Worm (Caenorhabditis elegans) whole organism, L1 larva: Measurements from ENCODE around the gene C06A12.3.

ENCODE experiments used
- C16A3.4 ChIP-seq: fragments of 150-350 bp; optimal IDR thresholded peaks from 2 replicates; lab custom pipeline; 2014; ENCODE audit warnings: missing biosample characterization, missing genetic modification characterization
- F16B12.6 ChIP-seq: fragments of 150-350 bp; optimal IDR thresholded peaks from 2 replicates; lab custom pipeline; 2014; ENCODE audit warnings: missing biosample characterization, missing genetic modification characterization
- blmp-1 ChIP-seq: fragments of 150-350 bp; optimal IDR thresholded peaks from 2 replicates; lab custom pipeline; 2014; ENCODE audit warnings: missing biosample characterization, missing genetic modification characterization
- ceh-8 ChIP-seq: fragments of 200-800 bp; sonication (Bioruptor generic); optimal IDR thresholded peaks from 2 replicates; lab custom pipeline; 2018; ENCODE audit warnings: mild to moderate bottlenecking, missing genetic modification characterization, moderate library complexity, missing compliant biosample characterization
- ceh-82 ChIP-seq, 3 experiments: fragments of 150-350 bp in 1 of 3; sonication (generic microtip) in 2 of 3; optimal IDR thresholded peaks; 2 replicates each; lab custom pipeline; 2014 to 2017; ENCODE audit warnings: missing biosample characterization in 3 of 3, missing genetic modification characterization in 3 of 3
- ces-1 ChIP-seq: fragments of 150-350 bp; optimal IDR thresholded peaks from 2 replicates; lab custom pipeline; 2014; ENCODE audit warnings: missing biosample characterization, missing genetic modification reagents, missing genetic modification characterization
- dsc-1 ChIP-seq: sonication (generic microtip); optimal IDR thresholded peaks from 2 replicates; lab custom pipeline; 2016; ENCODE audit warnings: mild to moderate bottlenecking, missing genetic modification characterization, missing compliant biosample characterization
- efl-1 ChIP-seq, 4 experiments: fragments of 150-350 bp; optimal IDR thresholded peaks in 3 of 4; peaks in 1 of 4; 1 replicate in 1 of 4; 2 replicates in 3 of 4; lab custom pipeline; 2014; ENCODE audit warnings: missing biosample characterization in 2 of 4, missing genetic modification characterization in 2 of 4, missing genetic modification reagents in 2 of 4
- egl-13 ChIP-seq: sonication (generic microtip); optimal IDR thresholded peaks from 2 replicates; lab custom pipeline; 2016; ENCODE audit warnings: missing genotype, missing genetic modification reagents, missing genetic modification characterization, missing compliant biosample characterization
- egl-27 ChIP-seq, 2 experiments: fragments of 150-350 bp in 1 of 2; sonication (generic microtip); optimal IDR thresholded peaks; 3 replicates each; lab custom pipeline; 2017 to 2018; ENCODE audit warnings: missing biosample characterization in 2 of 2, missing genetic modification characterization in 2 of 2, missing genetic modification reagents in 2 of 2
- elt-2 ChIP-seq: sonication (generic microtip); optimal IDR thresholded peaks from 2 replicates; lab custom pipeline; 2016; ENCODE audit warnings: missing genetic modification characterization, mild to moderate bottlenecking, inconsistent platforms, missing compliant biosample characterization, missing genetic modification reagents
- elt-3 ChIP-seq, 6 experiments: fragments of 150-350 bp in 1 of 6; sonication (generic microtip); optimal IDR thresholded peaks; 2 replicates each; lab custom pipeline; 2017 to 2018; ENCODE audit warnings: missing biosample characterization in 6 of 6, missing genetic modification characterization in 6 of 6, inconsistent platforms in 1 of 6
- fos-1 ChIP-seq: fragments of 150-350 bp; optimal IDR thresholded peaks from 2 replicates; lab custom pipeline; 2014; ENCODE audit warnings: missing biosample characterization, missing genetic modification characterization
- grh-1 ChIP-seq: fragments of 200-800 bp; sonication (Bioruptor generic); IDR thresholded peaks from 2 replicates; pipeline ENCODE4 v1.3.6; 2022; ENCODE audit warnings: missing genetic modification reagents, missing genetic modification characterization, missing compliant biosample characterization
- hlh-17 ChIP-seq: fragments of 200-800 bp; sonication (Bioruptor generic); optimal IDR thresholded peaks from 2 replicates; lab custom pipeline; 2018; ENCODE audit warnings: missing genetic modification characterization, mild to moderate bottlenecking, missing compliant biosample characterization, moderate library complexity, borderline replicate concordance
- irx-1 ChIP-seq: sonication (generic microtip); optimal IDR thresholded peaks from 2 replicates; lab custom pipeline; 2016; ENCODE audit warnings: missing genetic modification characterization, missing compliant biosample characterization
- lin-14 ChIP-seq: fragments of 200-800 bp; sonication (Bioruptor generic); optimal IDR thresholded peaks from 2 replicates; lab custom pipeline; 2018; ENCODE audit warnings: mild to moderate bottlenecking, missing genetic modification characterization, moderate library complexity, missing compliant biosample characterization
- lin-15B ChIP-seq: fragments of 150-350 bp; sonication (generic microtip); optimal IDR thresholded peaks from 3 replicates; lab custom pipeline; 2014; ENCODE audit warnings: missing biosample characterization, missing genetic modification characterization
- lin-35 ChIP-seq, 2 experiments: fragments of 150-350 bp; optimal IDR thresholded peaks; 2 replicates each; lab custom pipeline; 2014; ENCODE audit warnings: missing biosample characterization in 2 of 2, missing genetic modification characterization in 2 of 2, missing genetic modification reagents in 2 of 2
- mep-1 ChIP-seq: fragments of 150-350 bp; optimal IDR thresholded peaks from 2 replicates; lab custom pipeline; 2014; ENCODE audit warnings: missing biosample characterization, missing genetic modification characterization
- nhr-12 ChIP-seq: sonication (generic microtip); optimal IDR thresholded peaks from 2 replicates; lab custom pipeline; 2017; ENCODE audit warnings: missing biosample characterization, missing genetic modification characterization
- nhr-20 ChIP-seq: sonication (generic microtip); optimal IDR thresholded peaks from 2 replicates; lab custom pipeline; 2016; ENCODE audit warnings: mild to moderate bottlenecking, missing genetic modification characterization, missing compliant biosample characterization
- nhr-71 ChIP-seq: sonication (generic microtip); optimal IDR thresholded peaks from 2 replicates; lab custom pipeline; 2016; ENCODE audit warnings: mild to moderate bottlenecking, missing genetic modification characterization, moderate library complexity, missing compliant biosample characterization
- nhr-76 ChIP-seq: sonication (generic microtip); optimal IDR thresholded peaks from 2 replicates; lab custom pipeline; 2017; ENCODE audit warnings: missing biosample characterization, missing genetic modification characterization
- nhr-85 ChIP-seq: sonication (generic microtip); peaks from one replicate; lab custom pipeline; 2016; ENCODE audit warnings: missing genetic modification characterization, inconsistent platforms, missing compliant biosample characterization
- nhr-90 ChIP-seq: sonication (generic microtip); optimal IDR thresholded peaks from 2 replicates; lab custom pipeline; 2016; ENCODE audit warnings: mild to moderate bottlenecking, missing genetic modification characterization, missing compliant biosample characterization; ENCODE audit not compliant: poor library complexity
- snu-23 ChIP-seq: sonication (generic microtip); optimal IDR thresholded peaks from 2 replicates; lab custom pipeline; 2016; ENCODE audit warnings: missing genetic modification characterization, missing compliant biosample characterization
- sox-4 ChIP-seq: sonication (generic microtip); optimal IDR thresholded peaks from 2 replicates; lab custom pipeline; 2016; ENCODE audit warnings: missing genetic modification characterization, missing compliant biosample characterization
- sptf-1 ChIP-seq: fragments of 150-350 bp; optimal IDR thresholded peaks from 2 replicates; lab custom pipeline; 2014; ENCODE audit warnings: missing biosample characterization, missing genetic modification characterization
- unc-98 ChIP-seq: fragments of 200-800 bp; sonication (Bioruptor generic); IDR thresholded peaks from 2 replicates; pipeline ENCODE4 v1.3.6; 2022; ENCODE audit warnings: missing genetic modification characterization, missing compliant biosample characterization
- vab-15 ChIP-seq: sonication (generic microtip); optimal IDR thresholded peaks from 2 replicates; lab custom pipeline; 2017; ENCODE audit warnings: missing genotype, mild to moderate bottlenecking, missing genetic modification characterization, missing compliant biosample characterization
- ztf-11 ChIP-seq, 2 experiments: sonication (generic microtip); optimal IDR thresholded peaks; 2 replicates each; lab custom pipeline; 2016 to 2017; ENCODE audit warnings: missing genetic modification characterization in 2 of 2, missing biosample characterization in 1 of 2, missing compliant biosample characterization in 1 of 2

The C06A12.3 gene

DNA sequence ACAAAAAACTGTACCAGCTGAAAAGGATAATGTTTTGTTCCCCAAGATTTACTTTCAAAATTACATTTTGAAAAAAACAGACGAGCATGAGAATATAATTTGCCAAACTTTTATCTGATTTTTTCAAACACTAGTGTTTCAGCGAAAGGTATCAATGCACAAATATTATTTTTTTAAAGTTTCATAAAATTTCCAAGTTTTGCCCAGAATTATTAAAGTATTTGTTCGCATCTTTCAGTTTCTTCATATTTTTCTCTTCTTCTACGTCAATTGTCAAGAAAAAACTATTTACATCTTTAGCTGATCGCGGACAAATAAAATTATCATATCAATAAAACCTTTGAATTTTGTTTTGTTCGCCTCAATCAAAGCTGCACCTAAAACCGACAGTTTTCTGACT is 9.5 kb downstream of the C06A12.3 start, which contains the start of gene C06A12.8:
Gene C06A12.8, plus strand, starts transcription at position 301 of the 400 bp plus-strand sequence.
- TF ChIP-seq fos-1 (tag; lab: Kevin White, UChicago) (no peak), blmp-1 (tag; lab: Kevin White, UChicago) (no peak), lin-15B (no peak), F16B12.6 (tag; lab: Kevin White, UChicago) (no peak), elt-3 (tag; optimal IDR thresholded peaks at IDR 0.05; lab: Kevin White, UChicago) (no peak), ztf-11 (tag; optimal IDR thresholded peaks at IDR 0.05; lab: Kevin White, UChicago) (no peak), vab-15 (tag; lab: Kevin White, UChicago) (no peak), unc-98 (GFP tag; lab: Robert Waterston, UW) (no peak), nhr-76 (tag; lab: Kevin White, UChicago) (no peak), egl-27 (tag; optimal IDR thresholded peaks at IDR 0.05; lab: Kevin White, UChicago) (no peak), ces-1 (GFP tag; lab: Kevin White, UChicago) (no peak), C16A3.4 (tag; lab: Kevin White, UChicago) (no peak)
- TF ChIP-seq, all 84 proteins: peak for 0

DNA sequence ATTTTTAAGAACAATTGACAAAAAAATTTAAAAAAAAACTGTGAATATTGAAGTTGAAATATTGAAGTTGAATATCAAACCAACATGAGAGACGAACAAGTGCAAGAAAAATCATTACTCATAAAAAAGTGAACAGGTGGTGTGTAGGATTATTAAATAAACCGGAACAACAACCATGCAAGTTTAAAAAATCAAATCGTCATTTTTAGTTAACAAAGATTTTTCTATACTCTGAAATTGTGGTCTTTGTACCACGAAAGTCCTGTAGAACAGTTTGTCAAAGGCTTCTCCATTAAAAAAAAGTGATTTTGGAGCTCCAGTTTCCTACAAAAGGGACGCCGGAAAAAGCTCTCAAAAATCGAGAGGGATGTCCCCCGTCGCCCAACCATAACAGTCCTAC is 12.5 kb downstream of the C06A12.3 start, which contains the start of gene C06A12.19:
Gene C06A12.19, minus strand, starts transcription at position 101 of the 400 bp plus-strand sequence.
- TF ChIP-seq ceh-8 (GFP tag; lab: Kevin White, UChicago) = no peak
- TF ChIP-seq snu-23 = no peak
- TF ChIP-seq nhr-71 (tag; lab: Kevin White, UChicago) = no peak
- TF ChIP-seq ceh-82 (tag; optimal IDR thresholded peaks at IDR 0.05; lab: Kevin White, UChicago) = no peak
- TF ChIP-seq nhr-12 = no peak
- TF ChIP-seq blmp-1 (tag; lab: Kevin White, UChicago) = no peak
- no peak for TF ChIP-seq dsc-1 (tag; lab: Kevin White, UChicago)
- TF ChIP-seq sox-4 (tag; lab: Kevin White, UChicago) = no peak
- no peak for TF ChIP-seq efl-1 (optimal IDR thresholded peaks at IDR 0.05; lab: Kevin White, UChicago)
- TF ChIP-seq efl-1 (GFP tag; optimal IDR thresholded peaks at IDR 0.05 in 1 of 2; lab: Kevin White, UChicago) = no peak
- no peak for TF ChIP-seq fos-1 (tag; lab: Kevin White, UChicago)
- no peak for TF ChIP-seq egl-13
- no peak for TF ChIP-seq sptf-1 (tag; lab: Kevin White, UChicago)

DNA sequence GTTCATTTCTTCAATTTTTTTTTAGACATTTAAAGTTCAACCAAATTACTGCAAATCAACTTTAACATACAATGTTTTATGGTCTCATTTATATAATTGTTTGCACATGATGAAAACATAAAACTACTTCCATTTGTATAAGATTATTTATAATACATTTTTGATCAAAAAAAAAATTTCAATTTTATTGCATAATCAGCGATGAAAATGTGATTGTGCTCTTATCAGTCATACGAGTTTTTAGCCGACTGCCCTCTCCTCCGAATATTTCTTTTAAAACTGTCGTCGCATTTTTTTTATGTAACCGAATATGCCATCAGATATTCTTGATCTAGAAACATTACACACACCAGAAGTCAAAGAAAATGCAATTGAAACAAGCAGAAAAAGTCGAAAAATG is 12.9 kb downstream of the C06A12.3 start, which contains the start of gene F08A7.1:
Gene F08A7.1, plus strand, starts transcription at position 191 of the 400 bp plus-strand sequence.
- TF ChIP-seq elt-2 (tag; lab: Kevin White, UChicago) = peak; percentile 63
- peak; percentile 32 for TF ChIP-seq nhr-85 (tag; lab: Kevin White, UChicago)
- TF ChIP-seq nhr-90 (tag; lab: Kevin White, UChicago) = no peak
- TF ChIP-seq, all 84 proteins: peak for 2

DNA sequence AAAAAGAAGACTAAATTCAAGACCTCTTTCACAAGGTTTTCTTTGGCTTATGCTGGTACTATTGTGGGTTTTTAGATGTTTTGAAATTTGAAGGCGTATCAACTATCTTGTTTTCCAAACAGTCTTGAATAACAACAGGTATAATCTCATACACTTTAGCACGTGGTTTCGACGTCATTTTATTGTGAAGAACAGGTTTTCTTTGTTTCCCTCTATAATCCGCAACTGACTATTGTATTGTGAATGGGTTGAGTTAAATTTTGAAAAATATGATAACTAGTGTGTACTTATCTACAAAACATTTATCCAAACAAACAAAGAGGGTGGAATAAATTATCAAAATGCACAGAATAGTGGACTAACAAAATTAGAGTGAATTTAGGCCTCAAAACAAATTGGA is 13.7 kb downstream of the C06A12.3 start:
- TF ChIP-seq nhr-71 (tag; lab: Kevin White, UChicago) (peak; percentile 37), lin-35 (GFP tag; optimal IDR thresholded peaks at IDR 0.05; lab: Kevin White, UChicago) (peak in 1 of 2 experiments; percentile 62), grh-1 (GFP tag; lab: Robert Waterston, UW) (peak; percentile 68), irx-1 (no peak), nhr-20 (tag; lab: Kevin White, UChicago) (peak; percentile 67), hlh-17 (GFP tag; lab: Kevin White, UChicago) (no peak), nhr-76 (tag; lab: Kevin White, UChicago) (no peak), nhr-85 (tag; lab: Kevin White, UChicago) (peak; percentile 79), mep-1 (no peak), snu-23 (peak; percentile 65), efl-1 (optimal IDR thresholded peaks at IDR 0.05; lab: Kevin White, UChicago) (no peak), efl-1 (GFP tag; optimal IDR thresholded peaks at IDR 0.05 in 1 of 2; lab: Kevin White, UChicago) (peak in 1 of 2 experiments; percentile 33), nhr-12 (no peak), ztf-11 (tag; optimal IDR thresholded peaks at IDR 0.05; lab: Kevin White, UChicago) (no peak), lin-14 (GFP tag; lab: Kevin White, UChicago) (peak; percentile 39)
- TF ChIP-seq, all 84 proteins: peak for 8
